Worm (Caenorhabditis elegans) whole organism, dauer: ENCODE measurements around the gene R05G6.1.

Experiments used
- unc-62 ChIP-seq: sonication (generic microtip); optimal IDR thresholded peaks from 2 replicates; lab custom pipeline; 2017; ENCODE audit warnings: missing biosample characterization, missing genetic modification reagents, missing genetic modification characterization

Gene R05G6.1

DNA sequence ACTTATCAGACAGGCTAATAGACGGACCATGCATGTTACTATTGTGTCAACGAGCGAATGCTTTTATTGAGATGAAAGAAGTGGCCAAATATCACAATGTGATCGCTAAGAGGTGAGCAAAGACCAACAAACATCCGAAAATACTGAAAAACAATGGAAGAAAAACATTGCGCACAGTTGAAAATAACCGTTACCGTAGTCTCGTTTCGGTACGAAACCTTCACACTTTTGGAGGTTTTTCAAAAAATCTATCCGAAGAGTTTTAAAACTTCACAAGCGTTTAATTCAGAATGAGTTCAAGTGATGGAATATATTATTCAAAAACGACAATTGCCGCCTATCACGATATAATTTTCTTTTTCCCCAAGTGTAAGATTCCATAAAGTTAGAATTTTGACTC is 23.6 kb upstream of the R05G6.1 start:
- TF ChIP-seq unc-62: no peak

DNA sequence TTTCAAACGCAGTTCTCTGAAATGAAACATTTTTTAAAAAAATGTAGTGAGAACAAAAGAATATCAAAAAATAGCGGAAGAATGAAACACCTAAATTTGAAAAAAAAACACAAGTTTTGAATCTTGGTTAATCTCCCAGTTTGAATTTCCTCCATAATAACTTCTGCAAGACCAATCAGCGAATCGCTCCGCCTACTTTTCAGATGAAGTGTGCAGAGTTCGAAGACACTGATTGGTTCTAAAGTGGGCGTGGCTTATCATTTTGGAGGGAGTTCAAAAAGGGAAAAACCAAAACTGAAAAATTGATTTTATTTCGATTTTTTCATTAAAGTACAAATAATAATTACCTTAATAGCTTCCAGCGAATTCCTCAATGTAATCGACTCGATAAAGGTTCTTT is 21.6 kb upstream of the R05G6.1 start:
- no peak for TF ChIP-seq unc-62

DNA sequence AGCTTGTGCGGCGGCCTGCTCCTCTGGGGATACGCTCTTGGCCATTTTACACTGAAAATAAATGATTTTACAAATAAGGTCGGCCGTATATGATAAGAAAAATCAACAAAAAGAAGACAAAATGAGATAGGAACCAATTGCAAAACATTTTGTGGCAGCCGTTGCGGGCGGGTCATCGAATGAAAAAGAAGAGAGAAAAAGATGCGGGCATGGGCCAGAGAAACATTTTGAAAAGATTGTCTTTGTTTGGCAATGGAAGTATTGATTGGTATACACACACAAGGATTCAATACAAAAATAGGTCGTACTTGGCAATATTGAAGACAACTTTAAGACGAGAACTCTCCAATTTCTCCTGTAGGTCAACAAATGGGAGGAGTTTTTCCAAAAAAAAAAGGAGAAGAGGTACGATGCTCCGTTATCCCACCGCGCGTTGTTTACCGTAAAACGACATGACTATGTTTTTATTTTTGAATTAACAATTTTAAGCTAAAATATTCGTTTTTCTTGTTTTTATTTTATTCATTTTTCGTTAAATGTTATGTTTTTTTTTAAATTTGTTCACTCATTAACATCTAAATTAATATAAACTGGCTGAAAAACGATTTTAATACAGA is 19.7 kb upstream of the R05G6.1 start, which contains the start of the genes plc-4 and R05G6.4:
Gene plc-4 (minus strand): TSS at position 51 of the 617 bp plus-strand sequence.
Gene R05G6.4 (plus strand): TSS at position 617 of the 617 bp plus-strand sequence.
- no peak for TF ChIP-seq unc-62

DNA sequence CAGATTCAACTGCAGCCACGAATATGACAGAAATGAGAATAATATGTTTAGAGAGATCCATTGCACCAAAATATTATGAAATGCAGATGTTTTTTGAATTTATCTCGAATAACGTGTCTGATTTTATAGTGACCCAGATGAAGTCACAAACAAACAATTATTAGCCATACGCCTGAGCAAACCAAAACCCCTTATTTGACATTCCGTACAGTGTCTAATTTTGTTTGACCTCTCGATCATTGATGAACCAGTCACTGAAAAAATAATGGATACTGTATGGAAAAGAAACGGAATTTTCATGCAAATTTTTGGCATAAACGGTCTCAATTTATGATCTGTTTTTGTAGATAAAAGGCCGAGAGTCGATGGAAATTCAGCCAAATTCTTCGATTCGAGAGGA is 16.3 kb upstream of the R05G6.1 start, which contains the start of the genes R05G6.9 and R05G6.3:
Gene R05G6.9 (minus strand): TSS at position 101 of the 400 bp plus-strand sequence.
Gene R05G6.3 (plus strand): TSS at position 386 of the 400 bp plus-strand sequence.
- no peak for TF ChIP-seq unc-62

DNA sequence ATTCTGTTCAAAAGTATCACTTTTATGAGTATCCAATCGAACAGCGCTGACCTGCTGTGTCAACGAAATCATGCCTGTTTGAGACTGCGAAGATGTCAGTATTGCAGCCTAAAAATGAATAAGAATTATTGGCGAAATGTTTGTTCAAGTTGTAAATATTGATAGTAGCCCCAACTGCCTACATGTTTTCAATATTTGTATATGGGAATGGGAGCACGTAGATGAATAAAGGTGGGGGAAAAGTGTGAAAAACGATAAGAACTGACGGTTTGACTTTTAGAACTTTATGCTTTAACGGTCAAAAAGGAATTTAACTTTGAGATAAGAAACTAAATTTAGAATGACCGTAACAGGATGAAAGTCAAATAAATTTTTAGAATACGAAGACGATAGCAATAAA is 12.2 kb upstream of the R05G6.1 start:
- no peak for TF ChIP-seq unc-62

DNA sequence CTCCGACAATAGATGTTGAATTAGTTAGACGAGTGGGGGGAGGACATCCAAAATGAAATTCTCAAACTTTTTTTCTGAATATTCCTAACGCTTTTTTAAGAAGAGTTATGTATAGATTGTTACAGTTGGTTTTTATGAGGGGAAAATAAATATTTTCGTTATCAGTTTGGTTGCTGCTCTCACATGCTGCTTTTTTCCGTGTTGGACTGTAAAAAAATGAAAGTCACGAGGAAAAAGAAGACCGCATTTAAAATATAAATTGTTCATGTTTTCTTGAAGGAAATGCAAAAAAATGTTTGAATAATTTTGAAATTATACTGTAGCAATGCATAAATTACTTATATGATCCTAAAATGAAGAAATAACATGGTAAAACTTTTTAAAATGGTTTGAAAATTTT is 11.6 kb upstream of the R05G6.1 start:
- TF ChIP-seq unc-62: no peak

DNA sequence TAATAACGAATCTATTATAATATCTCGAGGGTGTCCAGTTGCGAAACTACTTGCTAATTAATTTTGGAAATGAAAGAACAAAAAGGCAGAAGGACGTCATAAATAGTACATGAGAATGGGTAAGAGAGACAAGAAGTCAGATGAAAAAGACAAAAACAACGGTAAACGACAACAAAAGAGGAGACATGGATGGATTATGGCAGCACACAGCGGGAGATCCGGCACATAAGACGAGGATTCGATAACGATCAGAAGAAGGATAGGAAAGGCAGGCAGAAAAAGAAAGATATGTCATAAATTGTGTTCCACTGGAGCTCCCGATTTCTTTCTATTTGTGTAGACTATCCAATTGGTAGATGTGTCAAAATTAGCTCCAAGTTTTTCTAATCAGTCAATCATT is 10.9 kb upstream of the R05G6.1 start:
- TF ChIP-seq unc-62: no peak

DNA sequence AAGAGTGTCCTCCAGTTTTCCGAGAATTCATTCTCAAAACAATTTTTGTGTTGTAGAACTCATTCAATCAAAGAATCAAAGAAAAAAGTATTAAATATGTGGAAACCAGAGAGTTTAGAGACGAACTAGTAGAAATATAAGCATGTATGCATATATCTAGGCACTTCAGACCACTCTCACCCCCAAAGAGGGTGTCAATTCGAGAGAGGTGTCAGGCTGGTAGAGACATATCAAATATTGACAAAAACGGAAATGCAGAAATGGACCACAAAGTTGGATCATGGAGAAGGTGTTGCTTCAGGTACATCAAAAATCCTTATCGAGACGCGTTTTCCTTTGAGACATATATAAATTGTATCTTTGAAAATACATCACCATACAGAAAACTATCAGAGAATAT is 8.7 kb upstream of the R05G6.1 start:
- no peak for TF ChIP-seq unc-62

DNA sequence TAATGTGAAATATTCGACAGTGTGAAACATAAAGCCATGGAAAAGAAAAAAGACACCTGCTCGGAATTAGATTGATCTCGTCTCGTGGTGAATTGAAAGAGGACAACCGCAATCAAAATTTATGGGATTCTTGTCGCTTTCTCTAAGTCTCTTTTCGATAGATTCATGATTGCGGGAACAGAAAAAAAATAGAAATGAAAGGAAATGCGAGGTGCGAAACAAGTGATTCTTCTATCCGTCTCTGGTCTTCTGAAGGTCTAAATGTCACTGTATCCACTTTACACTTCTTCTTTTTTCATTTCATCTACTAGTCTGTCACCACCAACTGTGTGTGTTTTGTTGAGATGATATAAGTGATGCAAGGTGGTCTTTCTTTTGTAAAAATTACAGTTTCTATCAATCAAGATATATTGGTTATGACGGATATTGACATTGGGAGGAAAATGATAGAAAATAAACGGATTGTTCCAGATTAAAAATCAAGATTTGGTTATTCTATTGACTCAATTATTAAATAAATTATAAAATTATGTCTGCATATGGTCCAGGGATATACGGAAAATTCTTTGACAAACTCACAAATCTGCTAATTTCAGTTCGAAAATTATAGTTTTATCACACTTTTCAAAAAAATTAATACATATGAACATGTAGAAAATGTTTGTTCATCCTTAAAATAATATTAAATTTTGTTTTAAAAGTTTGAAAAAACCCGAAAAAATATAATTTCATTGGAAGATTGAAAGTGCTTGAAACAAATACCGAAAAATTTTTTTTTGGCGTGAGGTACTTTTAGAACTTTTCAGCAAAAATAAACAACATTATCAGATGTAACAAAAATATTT is 2.0 kb upstream of the R05G6.1 start:
- no peak for TF ChIP-seq unc-62

DNA sequence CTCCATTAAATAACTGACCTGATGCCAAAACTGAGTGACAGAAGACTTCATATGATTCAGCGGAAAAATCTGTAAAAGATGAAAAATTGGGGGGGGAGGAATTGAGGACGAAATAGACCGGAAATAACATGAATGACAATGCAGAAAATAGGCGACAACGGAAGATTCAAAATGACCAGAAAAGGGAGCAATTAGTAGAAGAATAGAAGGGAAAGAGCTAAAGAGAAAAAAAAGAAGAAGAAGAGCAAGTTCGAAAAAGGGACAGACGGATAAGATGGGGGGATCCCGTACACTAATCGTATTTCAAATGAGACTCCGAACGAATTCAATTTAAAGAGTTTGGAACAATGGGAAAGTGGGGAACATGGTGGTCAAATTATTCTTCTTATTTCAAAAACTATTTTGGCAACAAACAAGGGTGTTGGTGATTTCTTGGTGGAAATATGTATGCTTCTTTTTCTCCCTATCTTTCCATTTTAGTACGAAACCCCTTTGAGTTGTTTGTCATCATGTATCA is 10.1 kb downstream of the R05G6.1 start, which contains the start of gene R05G6.10:
Gene R05G6.10 (minus strand): TSS at position 51 of the 517 bp plus-strand sequence.
- no peak for TF ChIP-seq unc-62

DNA sequence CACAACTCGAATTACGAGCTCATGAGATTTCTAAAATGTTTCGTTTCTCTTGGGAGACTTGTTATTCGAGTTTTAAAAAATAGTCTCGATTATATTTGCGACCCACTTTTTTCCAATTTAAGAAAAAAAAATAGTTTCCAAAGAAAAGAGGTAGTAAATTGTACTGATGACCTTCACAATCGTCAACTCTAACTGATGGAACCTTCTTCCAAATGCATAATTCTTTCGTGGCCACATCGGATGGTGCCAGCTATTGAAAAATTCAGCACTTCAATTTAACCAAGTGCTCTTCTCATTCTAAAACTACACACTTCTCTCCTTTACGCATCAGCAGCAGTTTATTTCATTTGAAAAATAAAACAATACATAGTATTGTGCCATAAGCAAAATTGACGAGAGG is 11.2 kb downstream of the R05G6.1 start:
- TF ChIP-seq unc-62: no peak

DNA sequence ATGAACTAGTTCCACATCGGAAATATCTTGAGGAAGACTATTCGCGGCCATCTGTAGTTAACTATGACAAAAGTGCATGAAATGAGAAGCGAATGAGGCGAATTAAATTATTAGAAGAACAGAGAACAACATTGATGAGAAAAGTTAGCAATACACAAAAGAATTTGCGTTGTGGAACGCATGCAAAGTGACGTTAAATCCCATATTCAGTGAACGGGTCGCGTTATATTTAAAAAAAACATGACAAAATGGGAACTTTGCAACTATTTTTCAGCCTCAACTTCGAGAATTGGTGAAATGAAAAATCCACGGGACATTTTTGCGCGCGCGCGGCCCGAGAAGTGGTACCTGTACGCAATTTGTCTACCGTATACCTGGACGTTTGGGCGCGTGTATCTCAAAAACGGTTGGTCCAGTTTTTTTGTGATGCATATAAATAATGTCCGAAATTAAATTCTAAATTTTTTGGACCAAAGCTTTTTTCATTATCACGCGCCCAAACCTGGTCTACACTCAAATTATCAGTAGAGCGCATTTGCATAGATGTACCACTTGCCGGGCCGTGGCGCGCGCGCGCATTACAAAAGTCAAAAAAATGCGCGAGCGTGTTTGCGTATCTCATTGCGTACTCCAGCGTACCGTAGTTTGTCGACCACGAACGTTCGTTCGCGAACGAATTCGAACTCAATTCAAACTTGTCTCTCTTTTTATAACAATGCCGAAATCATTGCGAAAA is 15.6 kb downstream of the R05G6.1 start, which contains the start of the genes cdd-2 and oef-1:
Gene cdd-2 (minus strand): TSS at position 51 of the 736 bp plus-strand sequence.
Gene oef-1 (plus strand): TSS at position 575 of the 736 bp plus-strand sequence.
- TF ChIP-seq unc-62: no peak

DNA sequence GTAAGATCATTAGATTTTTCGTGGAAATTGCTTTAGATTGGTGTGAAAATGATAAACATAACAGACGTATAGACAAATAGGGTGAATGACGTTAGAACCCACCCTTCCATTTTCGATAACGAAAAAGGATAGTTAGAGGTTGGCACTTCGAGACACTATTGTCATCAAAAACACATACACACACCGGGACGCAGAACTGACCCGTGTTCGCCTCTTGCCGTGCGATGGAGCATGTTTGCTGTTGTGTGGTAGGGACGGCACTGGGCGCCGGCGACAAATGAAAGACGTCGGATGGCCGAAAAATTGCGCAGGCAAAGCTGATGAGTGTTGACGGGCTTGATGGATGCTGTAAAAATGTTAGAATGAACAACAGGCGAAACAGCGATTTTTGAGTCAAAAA is 17.4 kb downstream of the R05G6.1 start:
- TF ChIP-seq unc-62: no peak

DNA sequence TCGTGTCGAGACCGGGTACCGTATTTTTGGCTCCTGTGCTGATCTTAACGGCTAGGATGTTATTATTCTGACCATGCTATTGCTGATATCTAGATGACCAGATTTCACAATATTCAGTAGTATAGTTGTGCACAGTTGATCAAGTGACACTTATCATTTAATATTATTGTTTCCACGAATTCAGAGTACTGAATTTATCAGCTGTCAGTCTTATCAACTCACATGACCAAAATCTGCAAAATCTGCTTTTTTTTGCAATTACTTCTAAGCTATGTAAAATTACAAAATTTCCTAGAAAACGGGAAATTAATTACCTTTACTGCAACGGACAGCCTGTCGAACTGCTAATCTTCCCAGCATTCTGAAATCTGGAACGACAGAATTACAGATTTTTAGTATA is 18.0 kb downstream of the R05G6.1 start, which contains the start of gene pam-1:
Gene pam-1 (minus strand): TSS at position 368 of the 400 bp plus-strand sequence.
- TF ChIP-seq unc-62: no peak

DNA sequence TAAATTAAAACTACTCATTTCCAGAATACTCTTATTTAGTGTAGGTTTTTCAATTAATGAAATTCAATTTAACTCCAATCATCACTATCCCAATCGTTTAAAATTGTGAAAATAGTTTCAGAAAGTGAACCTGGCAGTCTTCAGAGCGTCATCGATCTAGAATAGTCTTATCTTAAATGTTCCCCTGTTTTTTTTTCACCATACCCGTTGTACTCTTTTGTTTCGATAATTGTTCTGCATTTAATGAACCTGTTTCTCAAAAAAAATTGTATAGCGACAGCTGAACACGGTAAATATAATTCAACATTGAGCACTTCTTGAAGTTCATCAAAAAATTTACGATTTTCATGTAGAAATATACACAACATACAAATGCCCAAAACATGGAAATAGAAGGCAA is 18.8 kb downstream of the R05G6.1 start:
- no peak for TF ChIP-seq unc-62

DNA sequence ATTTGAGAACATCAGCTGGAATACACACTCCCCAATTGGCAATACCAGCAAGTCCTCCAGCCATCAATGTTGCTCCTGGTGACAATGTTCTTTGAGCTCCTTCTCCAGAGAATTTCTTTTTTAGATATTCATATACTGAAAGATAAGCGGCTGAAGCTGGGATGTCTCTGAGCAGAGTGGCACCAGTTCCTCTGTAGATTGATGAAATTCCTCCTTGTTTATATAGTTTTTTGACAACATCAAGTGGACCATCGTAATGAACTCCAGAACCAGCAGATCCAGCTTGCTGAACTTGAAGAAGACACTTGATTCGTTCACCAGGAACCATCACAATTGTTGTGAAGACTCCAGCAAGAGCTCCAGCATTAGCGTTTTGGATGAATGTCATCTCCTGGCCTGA is 19.6 kb downstream of the R05G6.1 start:
- TF ChIP-seq unc-62: no peak
